Fruit fly (Drosophila melanogaster) whole organism, adult: ENCODE measurements around the gene wfs1.

Experiments
- CG14711 ChIP-seq: fragments of 200-800 bp; sonication (Bioruptor generic); optimal IDR thresholded peaks from 2 replicates; lab custom pipeline; 2018; ENCODE audit warnings: missing biosample characterization, mild to moderate bottlenecking, missing genetic modification characterization, moderate library complexity
- CG1620 ChIP-seq: fragments of 200-800 bp; sonication (Bioruptor generic); optimal IDR thresholded peaks from 2 replicates; lab custom pipeline; 2016; ENCODE audit warnings: missing biosample characterization, missing genetic modification characterization
- CG33017 ChIP-seq: fragments of 200-800 bp; sonication (Bioruptor generic); optimal IDR thresholded peaks from 2 replicates; lab custom pipeline; 2018; ENCODE audit warnings: missing biosample characterization, mild to moderate bottlenecking, missing genetic modification characterization, moderate library complexity
- CG7101 ChIP-seq: fragments of 200-800 bp; sonication (Bioruptor generic); optimal IDR thresholded peaks from 2 replicates; lab custom pipeline; 2018; ENCODE audit warnings: missing biosample characterization, mild to moderate bottlenecking, missing genetic modification characterization, moderate library complexity
- Crg-1 ChIP-seq: fragments of 200-800 bp; sonication (Bioruptor generic); optimal IDR thresholded peaks from 2 replicates; lab custom pipeline; 2016; ENCODE audit warnings: missing biosample characterization, missing genetic modification characterization
- kay ChIP-seq: fragments of 200-800 bp; sonication (Bioruptor generic); peaks from one replicate; lab custom pipeline; 2016; ENCODE audit warnings: missing biosample characterization, missing genetic modification characterization, borderline replicate concordance

DNA sequence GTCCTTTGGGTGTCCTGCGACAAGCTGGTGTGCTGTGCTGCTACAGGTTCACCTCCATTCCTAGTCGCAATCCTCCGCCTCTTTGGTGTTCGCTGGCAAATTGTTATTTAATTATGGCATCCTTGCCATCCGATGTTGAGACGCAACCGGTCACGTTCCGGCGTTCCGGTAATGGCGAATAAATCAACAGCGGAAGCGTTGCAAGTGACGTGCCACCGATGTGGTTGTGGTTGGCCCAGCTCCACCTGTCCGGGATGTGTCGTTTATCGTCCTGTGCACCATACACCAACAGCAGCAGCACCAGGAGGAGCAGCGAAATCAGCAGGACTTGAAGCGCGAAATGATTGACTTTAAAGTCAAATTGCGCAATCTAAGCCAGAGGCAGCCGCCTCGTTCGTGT is 40.3 kb downstream of the wfs1 start:
- no peak for TF ChIP-seq Crg-1 (GFP tag; lab: Kevin White, UChicago)
- TF ChIP-seq CG33017 (tag; lab: Kevin White, UChicago) = no peak
- no peak for TF ChIP-seq CG1620 (GFP tag; lab: Kevin White, UChicago)
- TF ChIP-seq kay (GFP tag; lab: Kevin White, UChicago) = no peak
- no peak for TF ChIP-seq CG7101 (tag; lab: Kevin White, UChicago)
- TF ChIP-seq CG14711 (tag; lab: Kevin White, UChicago) = no peak
